Worm (Caenorhabditis elegans): ENCODE measurements around the gene F14H12.3.

F14H12.3 gene

DNA sequence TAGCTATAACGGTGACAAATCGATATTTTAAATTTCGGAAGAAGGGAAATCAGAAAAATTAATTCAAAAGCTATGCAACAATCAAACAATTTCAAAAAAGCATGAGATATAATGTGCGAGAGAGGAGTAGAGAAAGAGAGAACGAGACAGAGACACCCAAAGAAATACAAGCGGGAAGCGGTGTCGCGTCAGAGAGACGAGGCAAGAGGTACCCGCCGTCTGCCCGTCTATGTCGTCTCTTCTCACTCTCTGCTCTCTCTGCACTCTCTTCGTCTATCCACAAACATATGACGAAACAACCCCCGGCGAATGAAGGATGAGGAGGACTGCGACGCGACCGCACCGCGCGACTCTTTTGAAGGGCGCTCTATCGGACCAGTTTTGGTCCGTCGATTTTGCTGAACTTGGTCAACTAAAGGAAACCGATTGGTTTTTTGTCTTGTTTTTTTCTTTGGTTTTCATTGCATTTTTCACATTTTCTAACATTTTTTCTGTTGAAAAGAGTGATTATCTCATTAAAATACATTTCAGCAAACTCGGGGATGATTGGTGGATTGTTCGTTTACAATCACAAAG, 44.9 kb downstream of the F14H12.3 start, which contains the start of gene dpy-23 (continued):
- TF ChIP-seq nhr-237 (tag; optimal IDR thresholded peaks at IDR 0.05): no peak
- TF ChIP-seq dve-1 (tag; optimal IDR thresholded peaks at IDR 0.05; ENCODE audit: insufficient read depth): peak; percentile 96
- peak; percentile 80 to 89 for TF ChIP-seq lsy-2 (tag; optimal IDR thresholded peaks at IDR 0.05)
- no peak for TF ChIP-seq fos-1 (tag; optimal IDR thresholded peaks at IDR 0.05)
- TF ChIP-seq ZK546.5 (tag; optimal IDR thresholded peaks at IDR 0.05): no peak

DNA sequence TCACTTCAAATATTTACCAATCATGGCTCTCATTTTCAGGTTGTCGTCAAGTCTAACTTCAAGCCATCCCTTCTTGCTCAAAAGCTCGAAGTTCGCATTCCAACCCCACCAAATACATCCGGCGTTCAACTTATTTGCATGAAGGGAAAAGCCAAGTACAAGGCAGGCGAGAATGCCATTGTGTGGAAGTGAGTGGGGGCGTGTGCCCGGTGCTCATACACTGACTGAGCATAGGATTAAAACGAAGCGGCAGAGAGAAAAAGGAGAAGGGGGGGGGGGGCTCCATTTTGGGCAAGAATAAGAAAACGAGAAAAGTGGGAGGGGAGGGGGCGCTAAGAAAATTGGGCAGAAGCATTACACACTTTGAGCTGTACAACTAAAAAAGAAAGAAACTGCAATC, 47.7 kb downstream of the F14H12.3 start:
- TF ChIP-seq hmg-1.1 (GFP tag; IDR thresholded peaks at IDR 0.05) (0 out of 2 replicates have a peak, but pooled peaks have one; percentile 19), hlh-30 (tag; optimal IDR thresholded peaks at IDR 0.05; ENCODE audit: insufficient read depth) (no peak), aha-1 (tag) (peak; percentile 81)

DNA sequence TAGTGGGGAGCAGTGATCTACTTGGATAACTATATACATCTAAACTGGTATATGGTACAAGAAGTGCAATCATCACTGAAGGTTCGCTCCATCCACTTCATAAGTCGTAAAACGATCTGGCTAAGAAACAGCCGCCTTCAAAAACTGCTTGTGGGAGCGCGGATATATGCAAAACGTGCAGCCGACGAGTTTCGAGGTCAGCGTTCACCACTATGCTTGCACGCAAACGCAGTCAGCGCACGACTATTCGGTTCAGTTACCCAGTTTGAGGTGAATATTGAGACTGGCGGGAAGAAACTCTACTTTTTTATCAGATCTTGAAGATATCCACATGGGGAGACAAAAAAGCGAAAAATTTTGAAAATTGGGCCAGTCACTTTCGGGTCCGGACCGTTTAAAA, 50.5 kb downstream of the F14H12.3 start:
- 0 out of 2 replicates have a peak, but pooled peaks have one; percentile 21 for TF ChIP-seq Y48G9A.11 (GFP tag; IDR thresholded peaks at IDR 0.05)
